Fruit fly (Drosophila melanogaster) whole organism, wandering third instar larva: ENCODE measurements around the gene CG34030.

Experiments used
- Dfd ChIP-seq: fragments of >200 bp; optimal IDR thresholded peaks from 2 replicates; lab custom pipeline; 2017; ENCODE audit warnings: missing biosample characterization, missing genetic modification characterization
- dl ChIP-seq, 2 experiments: fragments of 175-275, 200-275 bp in 1 of 2; fragments of 200-275 bp in 1 of 2; sonication (Bioruptor generic); optimal IDR thresholded peaks; lab custom pipeline; 2018; ENCODE audit warnings: mild to moderate bottlenecking in 2 of 2, missing biosample characterization in 2 of 2, missing genetic modification characterization in 2 of 2, moderate library complexity in 2 of 2; ENCODE audit not compliant: partially characterized antibody in 2 of 2, insufficient read depth in 1 of 2
- rgr ChIP-seq: fragments of 200-800 bp; sonication (Bioruptor generic); optimal IDR thresholded peaks from 3 replicates; lab custom pipeline; 2016; ENCODE audit warnings: missing biosample characterization, mild to moderate bottlenecking, missing genetic modification characterization

DNA sequence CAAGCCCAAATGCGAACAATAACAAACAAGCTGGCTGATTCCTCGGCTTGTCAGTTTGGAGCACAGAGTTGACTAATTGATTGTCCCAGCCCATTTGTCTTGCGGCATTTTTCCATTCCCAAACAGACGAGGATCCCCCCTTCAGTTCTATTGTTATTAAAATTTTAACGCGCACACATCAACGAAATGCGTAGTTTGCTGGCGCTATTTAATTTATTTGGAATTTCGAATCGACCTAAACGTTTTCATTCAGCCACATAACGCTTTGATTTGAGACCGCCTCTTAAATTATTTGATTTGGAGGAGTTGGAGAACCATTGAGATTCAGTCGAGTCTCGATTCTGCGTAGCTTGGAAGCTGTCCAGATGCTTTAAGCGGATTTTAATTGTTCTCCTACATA, 40.9 kb upstream of the CG34030 start:
- TF ChIP-seq rgr (GFP tag; lab: Kevin White, UChicago) (no peak), Dfd (GFP tag; lab: Kevin White, UChicago) (no peak), dl (GFP tag; optimal IDR thresholded peaks at IDR 0.05; lab: Kevin White, UChicago; ENCODE audit: insufficient read depth in 1 of 2, partially characterized antibody in 2 of 2) (no peak)
